Fruit fly (Drosophila melanogaster): Measurements from ENCODE around the gene CG5196.
A peak's percentile ranks its signal among the peaks of the same experiment; 100 is the strongest.

Gene CG5196

DNA sequence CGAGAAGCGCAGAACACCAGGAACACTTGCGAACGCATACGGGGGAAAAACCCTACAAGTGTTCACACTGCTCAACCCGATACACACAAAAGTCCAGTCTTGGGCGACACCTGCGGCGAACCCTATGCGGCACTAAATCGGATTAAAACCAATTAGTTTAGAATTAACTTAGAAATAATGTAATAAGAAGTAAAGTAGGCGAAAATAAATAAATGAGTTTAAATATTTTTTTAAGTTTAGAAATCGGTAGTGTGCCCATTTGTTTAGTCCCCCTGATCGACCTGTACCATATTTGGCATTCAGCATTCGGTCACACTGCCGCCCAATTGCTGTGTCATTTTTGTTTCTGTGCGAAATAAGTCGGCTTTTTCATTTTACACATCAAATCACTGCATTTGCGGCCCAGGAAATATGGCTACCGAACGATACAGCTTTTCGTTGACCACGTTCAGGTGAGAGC is 22.9 kb downstream of the CG5196 start, which contains the start of gene Prosalpha2:
Gene Prosalpha2 (plus strand): TSS at position 292 of the 460 bp plus-strand sequence.
- TF ChIP-seq Hr78 (GFP tag; optimal IDR thresholded peaks at IDR 0.05) (no peak), HLH106 (tag; optimal IDR thresholded peaks at IDR 0.05) (peak; percentile 11), psq (GFP tag; optimal IDR thresholded peaks at IDR 0.05) (peak; percentile 12), ey (GFP tag; optimal IDR thresholded peaks at IDR 0.05) (peak; percentile 28), Sp1 (GFP tag; optimal IDR thresholded peaks at IDR 0.05) (peak; percentile 9), br (GFP tag; optimal IDR thresholded peaks at IDR 0.05) (no peak), Vsx2 (GFP tag; optimal IDR thresholded peaks at IDR 0.05; ENCODE audit: partially characterized antibody) (no peak), rgr (GFP tag; optimal IDR thresholded peaks at IDR 0.05) (peak; percentile 29), fru (GFP tag; optimal IDR thresholded peaks at IDR 0.05) (no peak), Rel (GFP tag; optimal IDR thresholded peaks at IDR 0.05) (no peak), Rel (tag; optimal IDR thresholded peaks at IDR 0.05) (peak; percentile 99), h (GFP tag; optimal IDR thresholded peaks at IDR 0.05) (no peak), Myc (optimal IDR thresholded peaks at IDR 0.05) (peak; percentile 38), usp (GFP tag; optimal IDR thresholded peaks at IDR 0.05) (no peak), foxo (GFP tag; optimal IDR thresholded peaks at IDR 0.05) (peak in 1 of 2 experiments; percentile 48), lola (GFP tag; optimal IDR thresholded peaks at IDR 0.05) (no peak), CG32264 (GFP tag; optimal IDR thresholded peaks at IDR 0.05) (no peak)

DNA sequence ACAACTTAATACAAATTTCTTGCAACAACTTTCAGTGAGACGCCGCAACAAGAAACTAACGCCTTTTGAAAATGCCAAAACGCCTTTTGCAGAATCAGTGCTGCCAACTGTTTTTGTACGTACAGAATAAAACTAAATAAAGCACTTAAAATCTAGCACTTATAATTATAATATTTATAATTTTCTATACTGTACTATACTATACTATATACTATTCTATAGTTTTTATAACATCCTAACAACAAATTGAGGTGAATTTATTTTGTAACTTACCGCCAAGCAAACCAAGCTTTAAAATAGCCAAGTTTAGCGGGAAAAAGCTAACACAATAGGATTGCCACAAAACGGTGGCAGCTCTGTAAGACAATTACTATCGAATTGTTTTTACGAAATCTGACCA is 25.6 kb downstream of the CG5196 start, which contains the start of the genes Aos1 and Srlp:
Gene Aos1 (minus strand): TSS at position 59 of the 400 bp plus-strand sequence.
Gene Srlp (plus strand): TSS at position 335 of the 400 bp plus-strand sequence.
- TF ChIP-seq h (GFP tag; optimal IDR thresholded peaks at IDR 0.05) (no peak), OdsH (GFP tag; optimal IDR thresholded peaks at IDR 0.05) (peak; percentile 32), dsf (GFP tag; optimal IDR thresholded peaks at IDR 0.05; ENCODE audit: borderline replicate concordance) (no peak), GATAd (GFP tag; optimal IDR thresholded peaks at IDR 0.05) (no peak), Hr83 (GFP tag; optimal IDR thresholded peaks at IDR 0.05; ENCODE audit: poor library complexity, severe bottlenecking) (no peak), Jra (GFP tag; optimal IDR thresholded peaks at IDR 0.05) (no peak), fru (GFP tag; optimal IDR thresholded peaks at IDR 0.05) (no peak), psq (GFP tag; optimal IDR thresholded peaks at IDR 0.05) (peak; percentile 46), jim (GFP tag; optimal IDR thresholded peaks at IDR 0.05) (no peak), ey (GFP tag; optimal IDR thresholded peaks at IDR 0.05) (no peak), HLH106 (tag; optimal IDR thresholded peaks at IDR 0.05) (peak; percentile 74), brk (GFP tag; optimal IDR thresholded peaks at IDR 0.05) (no peak), CG32264 (GFP tag; optimal IDR thresholded peaks at IDR 0.05) (no peak), Sp1 (GFP tag; optimal IDR thresholded peaks at IDR 0.05) (peak; percentile 68), rgr (GFP tag; optimal IDR thresholded peaks at IDR 0.05) (peak; percentile 18), CG9705 (GFP tag; optimal IDR thresholded peaks at IDR 0.05) (peak; percentile 56), lola (GFP tag; optimal IDR thresholded peaks at IDR 0.05) (no peak), Hnf4 (GFP tag; optimal IDR thresholded peaks at IDR 0.05) (no peak), Hr78 (GFP tag; optimal IDR thresholded peaks at IDR 0.05) (no peak), dmrt93B (GFP tag; optimal IDR thresholded peaks at IDR 0.05) (no peak), foxo (GFP tag; optimal IDR thresholded peaks at IDR 0.05) (peak in 1 of 2 experiments; percentile 60), Myc (optimal IDR thresholded peaks at IDR 0.05) (peak; percentile 95), N (GFP tag; optimal IDR thresholded peaks at IDR 0.05) (no peak), CrebA (GFP tag; optimal IDR thresholded peaks at IDR 0.05; ENCODE audit: borderline replicate concordance) (no peak), woc (GFP tag; optimal IDR thresholded peaks at IDR 0.05) (no peak), sage (GFP tag; optimal IDR thresholded peaks at IDR 0.05) (no peak), Rel (GFP tag; optimal IDR thresholded peaks at IDR 0.05) (no peak), Rel (tag; optimal IDR thresholded peaks at IDR 0.05) (peak; percentile 70), pan (optimal IDR thresholded peaks at IDR 0.05) (no peak), dl (GFP tag; optimal IDR thresholded peaks at IDR 0.05; ENCODE audit: insufficient read depth in 1 of 2, partially characterized antibody in 2 of 2) (no peak), Dfd (GFP tag; optimal IDR thresholded peaks at IDR 0.05) (no peak), br (GFP tag; optimal IDR thresholded peaks at IDR 0.05) (no peak), Abd-B (GFP tag; optimal IDR thresholded peaks at IDR 0.05) (no peak), Mio (GFP tag; optimal IDR thresholded peaks at IDR 0.05) (no peak), Vsx2 (GFP tag; optimal IDR thresholded peaks at IDR 0.05; ENCODE audit: partially characterized antibody) (no peak), tai (GFP tag; optimal IDR thresholded peaks at IDR 0.05) (no peak), Dif (GFP tag; optimal IDR thresholded peaks at IDR 0.05; ENCODE audit: partially characterized antibody) (no peak), sv (GFP tag; optimal IDR thresholded peaks at IDR 0.05) (no peak), usp (GFP tag; optimal IDR thresholded peaks at IDR 0.05) (no peak)
